Fruit fly (Drosophila melanogaster) whole organism, prepupa: Measurements from ENCODE around the gene Phs.

Experiments used
- CG15336 ChIP-seq: fragments of 200-800 bp; sonication (Bioruptor generic); IDR thresholded peaks from 2 replicates; pipeline ENCODE4 v1.3.6; 2022; ENCODE audit warnings: missing biosample characterization, missing genetic modification characterization
- CG16779 ChIP-seq: fragments of 200-800 bp; sonication (Bioruptor generic); optimal IDR thresholded peaks from 3 replicates; lab custom pipeline; 2017; ENCODE audit warnings: missing biosample characterization, mild to moderate bottlenecking, missing genetic modification characterization
- CG31627 ChIP-seq: fragments of 200-800 bp; sonication (Bioruptor generic); optimal IDR thresholded peaks from 3 replicates; lab custom pipeline; 2016; ENCODE audit warnings: missing biosample characterization, missing genetic modification characterization
- CG3919 ChIP-seq: fragments of 200-800 bp; sonication (Bioruptor generic); optimal IDR thresholded peaks from 3 replicates; lab custom pipeline; 2016; ENCODE audit warnings: missing biosample characterization, missing genetic modification characterization
- Eip78C ChIP-seq: fragments of 200-800 bp; sonication (Bioruptor generic); peaks from one replicate; lab custom pipeline; 2016; ENCODE audit warnings: missing biosample characterization, missing genetic modification characterization
- Gug ChIP-seq: fragments of 200-800 bp; sonication (Bioruptor generic); IDR thresholded peaks from 2 replicates; pipeline ENCODE4 v1.3.6; 2022; ENCODE audit warnings: missing biosample characterization, missing genetic modification characterization
- Hr38 ChIP-seq: sonication (Bioruptor generic); optimal IDR thresholded peaks from 2 replicates; lab custom pipeline; 2016; ENCODE audit warnings: missing biosample characterization, missing genetic modification characterization
- Lpt ChIP-seq: fragments of 200-800 bp; sonication (Bioruptor generic); optimal IDR thresholded peaks from 3 replicates; lab custom pipeline; 2016; ENCODE audit warnings: missing biosample characterization, missing genetic modification characterization
- Sox15 ChIP-seq: fragments of 200-800 bp; sonication (Bioruptor generic); optimal IDR thresholded peaks from 3 replicates; lab custom pipeline; 2016; ENCODE audit warnings: missing biosample characterization, missing genetic modification characterization
- dsx ChIP-seq: fragments of 200-800 bp; optimal IDR thresholded peaks from 3 replicates; lab custom pipeline; 2019; ENCODE audit warnings: missing biosample characterization, mild to moderate bottlenecking, missing genetic modification characterization, moderate library complexity; ENCODE audit not compliant: poor library complexity, severe bottlenecking
- spab ChIP-seq: fragments of 200-800 bp; sonication (Bioruptor generic); optimal IDR thresholded peaks from 2 replicates; lab custom pipeline; 2017; ENCODE audit warnings: missing biosample characterization, mild to moderate bottlenecking, missing genetic modification characterization, missing genetic modification reagents
- topi ChIP-seq: fragments of 200-800 bp; sonication (Bioruptor generic); optimal IDR thresholded peaks from 3 replicates; lab custom pipeline; 2016; ENCODE audit warnings: missing biosample characterization, missing genetic modification characterization

DNA sequence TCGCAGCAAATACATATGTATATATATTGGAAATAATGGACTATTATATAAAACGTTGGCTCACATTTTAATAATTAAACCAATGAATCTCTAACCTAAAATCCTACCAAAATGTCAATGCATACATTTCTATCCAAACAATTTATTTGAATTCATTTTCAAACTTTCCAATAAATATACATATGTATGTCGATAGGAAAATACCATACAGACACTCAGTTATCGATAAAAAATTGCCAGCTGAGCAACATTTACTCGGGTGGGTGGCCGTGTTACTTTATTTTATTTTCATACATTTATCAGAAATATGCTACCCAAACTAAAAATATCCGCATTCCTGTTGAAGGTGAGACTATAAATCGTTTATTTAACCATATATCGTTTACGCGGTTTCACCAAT, 43.3 kb upstream of the Phs start, which contains the start of gene Ufsp2:
- TF ChIP-seq Lpt (GFP tag; lab: Kevin White, UChicago), result no peak
- TF ChIP-seq dsx (GFP tag; lab: Kevin White, UChicago), result no peak
- no peak for TF ChIP-seq topi (GFP tag; lab: Kevin White, UChicago)
- TF ChIP-seq CG16779, result no peak
- TF ChIP-seq Hr38 (GFP tag; lab: Kevin White, UChicago), result no peak
- TF ChIP-seq CG3919 (GFP tag; lab: Kevin White, UChicago), result no peak
- TF ChIP-seq Eip78C (GFP tag; lab: Kevin White, UChicago), result no peak
- TF ChIP-seq Sox15 (GFP tag; lab: Kevin White, UChicago), result no peak
- TF ChIP-seq CG31627, result no peak
- TF ChIP-seq Gug, result no peak
- TF ChIP-seq spab (GFP tag; lab: Kevin White, UChicago), result no peak
- TF ChIP-seq CG15336, result no peak
